1 fruit fly cellular context compared by ENCODE assay signal in the genomic region with DNA sequence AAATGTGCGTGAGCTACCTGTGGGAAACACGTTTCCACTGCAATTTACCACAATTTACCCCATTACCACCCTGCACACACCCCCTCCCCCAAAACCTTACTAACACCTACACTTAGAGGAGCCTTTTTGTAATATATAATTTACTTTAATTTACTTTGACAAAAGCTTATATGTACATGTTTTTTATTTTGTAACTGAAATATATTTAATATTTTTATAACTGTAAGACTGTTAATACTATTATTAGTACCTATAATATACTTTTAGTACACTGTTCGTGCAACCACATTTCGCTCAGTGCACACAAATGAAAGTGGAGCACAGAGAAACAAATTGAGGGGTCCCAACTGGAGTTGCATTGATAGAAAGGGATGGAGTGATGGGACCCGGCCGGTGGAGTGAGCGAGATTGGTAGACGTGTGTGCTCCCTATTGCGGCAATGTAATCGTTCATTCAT.
TF ChIP-seq lines count a peak whose summit lies in the region.

No protein-coding gene starts in this region.

TF ChIP-seq in whole organism, embryonic, 481 proteins besides CTCF, POLR2A, EP300 and RAD21 (continued from another document and continues in another):
- no peak for TF ChIP-seq lov (optimal IDR thresholded peaks at IDR 0.05; lab: Kevin White, UChicago)
- TF ChIP-seq lov (GFP tag; IDR thresholded peaks at IDR 0.05; lab: Robert Waterston, UW): peak; percentile 87
- no peak for TF ChIP-seq eyg (GFP tag; optimal IDR thresholded peaks at IDR 0.05; lab: Kevin White, UChicago)
- no peak for TF ChIP-seq CG17912 (GFP tag; optimal IDR thresholded peaks at IDR 0.05; lab: Kevin White, UChicago)
- peak; percentile 25 for TF ChIP-seq cato (GFP tag; optimal IDR thresholded peaks at IDR 0.05; lab: Kevin White, UChicago; ENCODE audit: borderline replicate concordance)
- no peak for TF ChIP-seq inv (GFP tag; IDR thresholded peaks at IDR 0.05; lab: Robert Waterston, UW; ENCODE audit: partially characterized antibody)
- peak; percentile 34 for TF ChIP-seq CG3065 (GFP tag; optimal IDR thresholded peaks at IDR 0.05; lab: Kevin White, UChicago)
- TF ChIP-seq Elba2 (GFP tag; optimal IDR thresholded peaks at IDR 0.05; lab: Kevin White, UChicago): no peak
- TF ChIP-seq CG31441 (GFP tag; IDR thresholded peaks at IDR 0.05; lab: Robert Waterston, UW): peak; percentile 95
- peak; percentile 34; the same call in 1 of the 2 replicates for TF ChIP-seq E2f2 (GFP tag; IDR thresholded peaks at IDR 0.05; lab: Robert Waterston, UW)
- peak; percentile 80 for TF ChIP-seq CG4707 (GFP tag; optimal IDR thresholded peaks at IDR 0.05; lab: Kevin White, UChicago)
- no peak for TF ChIP-seq emc (GFP tag; optimal IDR thresholded peaks at IDR 0.05; lab: Kevin White, UChicago)
- TF ChIP-seq PHDP (tag; optimal IDR thresholded peaks at IDR 0.05; lab: Kevin White, UChicago): peak; percentile 83
- TF ChIP-seq CrebB (tag; optimal IDR thresholded peaks at IDR 0.05; lab: Kevin White, UChicago): peak; percentile 42
- TF ChIP-seq bab2 (GFP tag; optimal IDR thresholded peaks at IDR 0.05; lab: Kevin White, UChicago): no peak
- TF ChIP-seq CG7271 (tag; optimal IDR thresholded peaks at IDR 0.05; lab: Kevin White, UChicago): peak; percentile 9
- TF ChIP-seq dan (GFP tag; IDR thresholded peaks at IDR 0.05; lab: Robert Waterston, UW): no peak
- no peak for TF ChIP-seq vfl (GFP tag; optimal IDR thresholded peaks at IDR 0.05; lab: Kevin White, UChicago)
- no peak for TF ChIP-seq Poxn (GFP tag; IDR thresholded peaks at IDR 0.05; lab: Robert Waterston, UW)
- peak; percentile 76 for TF ChIP-seq HHEX (GFP tag; optimal IDR thresholded peaks at IDR 0.05; lab: Kevin White, UChicago)
- peak; percentile 76 for TF ChIP-seq CG9437 (GFP tag; optimal IDR thresholded peaks at IDR 0.05; lab: Kevin White, UChicago)
- peak; percentile 56 for TF ChIP-seq CG10147 (GFP tag; optimal IDR thresholded peaks at IDR 0.05; lab: Kevin White, UChicago)
- TF ChIP-seq Hmr (GFP tag; optimal IDR thresholded peaks at IDR 0.05; lab: Kevin White, UChicago): peak; percentile 57
- TF ChIP-seq CG16813 (GFP tag; IDR thresholded peaks at IDR 0.05; lab: Robert Waterston, UW; ENCODE audit: partially characterized antibody): no peak
- peak; percentile 68 for TF ChIP-seq nom (GFP tag; optimal IDR thresholded peaks at IDR 0.05; lab: Kevin White, UChicago)
- TF ChIP-seq ind (GFP tag; optimal IDR thresholded peaks at IDR 0.05; lab: Kevin White, UChicago): peak; percentile 69
- peak; percentile 73 for TF ChIP-seq Six4 (GFP tag; optimal IDR thresholded peaks at IDR 0.05; lab: Kevin White, UChicago)
- TF ChIP-seq CG14710 (tag; optimal IDR thresholded peaks at IDR 0.05; lab: Kevin White, UChicago): peak; percentile 94
- TF ChIP-seq CG2129 (GFP tag; IDR thresholded peaks at IDR 0.05; lab: Robert Waterston, UW; ENCODE audit: partially characterized antibody): no peak
- peak in 1 of 2 experiments; percentile 88 for TF ChIP-seq Eip74EF (GFP tag; optimal IDR thresholded peaks at IDR 0.05; lab: Kevin White, UChicago)
- TF ChIP-seq CG32532 (GFP tag; IDR thresholded peaks at IDR 0.05; lab: Robert Waterston, UW): no peak
- peak; percentile 78; the same call in 2 of the 3 replicates for TF ChIP-seq CG34422 (GFP tag; IDR thresholded peaks at IDR 0.05; lab: Robert Waterston, UW)
- TF ChIP-seq hkb (optimal IDR thresholded peaks at IDR 0.05; lab: Kevin White, UChicago): no peak
- peak; percentile 72 for TF ChIP-seq hkb (GFP tag; IDR thresholded peaks at IDR 0.05; lab: Robert Waterston, UW)
- peak; percentile 75 for TF ChIP-seq ewg (GFP tag; optimal IDR thresholded peaks at IDR 0.05; lab: Kevin White, UChicago)
- no peak for TF ChIP-seq fd3F (GFP tag; optimal IDR thresholded peaks at IDR 0.05; lab: Kevin White, UChicago)
- TF ChIP-seq Rx (GFP tag; IDR thresholded peaks at IDR 0.05; lab: Robert Waterston, UW): 0 out of 2 replicates have a peak, but pooled peaks have one; percentile 35
- TF ChIP-seq CG11247 (GFP tag; IDR thresholded peaks at IDR 0.05; lab: Robert Waterston, UW): 0 out of 2 replicates have a peak, but pooled peaks have one; percentile 35
- TF ChIP-seq CG1233 (GFP tag; optimal IDR thresholded peaks at IDR 0.05; lab: Kevin White, UChicago): peak; percentile 81
- TF ChIP-seq h (optimal IDR thresholded peaks at IDR 0.05; lab: Kevin White, UChicago): no peak
- TF ChIP-seq Neu2 (GFP tag; optimal IDR thresholded peaks at IDR 0.05; lab: Kevin White, UChicago; ENCODE audit: borderline replicate concordance): no peak
- TF ChIP-seq Optix (GFP tag; IDR thresholded peaks at IDR 0.05; lab: Robert Waterston, UW): peak; percentile 36; the same call in 1 of the 3 replicates
- peak; percentile 88 for TF ChIP-seq ATbp (GFP tag; optimal IDR thresholded peaks at IDR 0.05; lab: Kevin White, UChicago)
- peak; percentile 90 for TF ChIP-seq unpg (GFP tag; optimal IDR thresholded peaks at IDR 0.05; lab: Kevin White, UChicago)
- TF ChIP-seq Sin3A (optimal IDR thresholded peaks at IDR 0.05; lab: Kevin White, UChicago): no peak
- peak; percentile 89 for TF ChIP-seq CG10267 (tag; optimal IDR thresholded peaks at IDR 0.05; lab: Kevin White, UChicago)
- peak; percentile 67; the same call in 1 of the 2 replicates for TF ChIP-seq Drgx (GFP tag; IDR thresholded peaks at IDR 0.05; lab: Robert Waterston, UW)
- no peak for TF ChIP-seq chinmo (GFP tag; IDR thresholded peaks at IDR 0.05; lab: Robert Waterston, UW; ENCODE audit: partially characterized antibody)
- peak; percentile 35; the same call in 1 of the 3 replicates for TF ChIP-seq CG14050 (GFP tag; IDR thresholded peaks at IDR 0.05; lab: Robert Waterston, UW)
- TF ChIP-seq CG6689 (GFP tag; IDR thresholded peaks at IDR 0.05; lab: Robert Waterston, UW): peak; percentile 91
- TF ChIP-seq CG1602 (GFP tag; optimal IDR thresholded peaks at IDR 0.05; lab: Kevin White, UChicago): peak; percentile 72
- TF ChIP-seq gce (GFP tag; IDR thresholded peaks at IDR 0.05; lab: Robert Waterston, UW): peak; percentile 52; the same call in 1 of the 3 replicates
- TF ChIP-seq lmd (GFP tag; IDR thresholded peaks at IDR 0.05; lab: Robert Waterston, UW): peak; percentile 75
- peak; percentile 91 for TF ChIP-seq CoRest (tag; optimal IDR thresholded peaks at IDR 0.05; lab: Kevin White, UChicago)
- TF ChIP-seq fu2 (GFP tag; optimal IDR thresholded peaks at IDR 0.05; lab: Kevin White, UChicago): no peak
- peak; percentile 47 for TF ChIP-seq CG12219 (GFP tag; optimal IDR thresholded peaks at IDR 0.05; lab: Kevin White, UChicago)
- TF ChIP-seq CG15011 (GFP tag; optimal IDR thresholded peaks at IDR 0.05; lab: Kevin White, UChicago): peak; percentile 37
- peak; percentile 58 for TF ChIP-seq NfI (GFP tag; optimal IDR thresholded peaks at IDR 0.05; lab: Kevin White, UChicago)
- TF ChIP-seq trem (tag; optimal IDR thresholded peaks at IDR 0.05; lab: Kevin White, UChicago): peak; percentile 93
- TF ChIP-seq CG3163 (GFP tag; optimal IDR thresholded peaks at IDR 0.05; lab: Kevin White, UChicago): no peak
- no peak for TF ChIP-seq Bgb (GFP tag; IDR thresholded peaks at IDR 0.05; lab: Robert Waterston, UW; ENCODE audit: partially characterized antibody)
- peak; percentile 59 for TF ChIP-seq ap (GFP tag; IDR thresholded peaks at IDR 0.05; lab: Robert Waterston, UW)
- TF ChIP-seq Sry-δ (GFP tag; optimal IDR thresholded peaks at IDR 0.05; lab: Kevin White, UChicago): no peak
- no peak for TF ChIP-seq CG4854 (GFP tag; optimal IDR thresholded peaks at IDR 0.05; lab: Kevin White, UChicago)
- no peak for TF ChIP-seq Trl (optimal IDR thresholded peaks at IDR 0.05; lab: Kevin White, UChicago)
- no peak for TF ChIP-seq Trl (GFP tag; optimal IDR thresholded peaks at IDR 0.05; lab: Kevin White, UChicago)
- TF ChIP-seq CG6765 (GFP tag; optimal IDR thresholded peaks at IDR 0.05; lab: Kevin White, UChicago): peak; percentile 2
- TF ChIP-seq HmgZ (tag; optimal IDR thresholded peaks at IDR 0.05; lab: Kevin White, UChicago): no peak
- TF ChIP-seq sens (GFP tag; lab: Kevin White, UChicago): peak; percentile 88
- TF ChIP-seq CG11723 (GFP tag; optimal IDR thresholded peaks at IDR 0.05; lab: Kevin White, UChicago): peak; percentile 59
- peak; percentile 69 for TF ChIP-seq psq (GFP tag; optimal IDR thresholded peaks at IDR 0.05; lab: Kevin White, UChicago)
- no peak for TF ChIP-seq sima (GFP tag; optimal IDR thresholded peaks at IDR 0.05; lab: Kevin White, UChicago)
- TF ChIP-seq CG1529 (GFP tag; optimal IDR thresholded peaks at IDR 0.05; lab: Kevin White, UChicago): peak; percentile 77
- no peak for TF ChIP-seq CG34224 (GFP tag; IDR thresholded peaks at IDR 0.05; lab: Robert Waterston, UW; ENCODE audit: partially characterized antibody)
- TF ChIP-seq tap (tag; optimal IDR thresholded peaks at IDR 0.05; lab: Kevin White, UChicago): peak; percentile 84
- TF ChIP-seq CG15073 (GFP tag; optimal IDR thresholded peaks at IDR 0.05; lab: Kevin White, UChicago): no peak
- TF ChIP-seq CG5953 (GFP tag; IDR thresholded peaks at IDR 0.05; lab: Robert Waterston, UW): peak; percentile 53; the same call in 1 of the 2 replicates
- TF ChIP-seq Side (GFP tag; optimal IDR thresholded peaks at IDR 0.05; lab: Kevin White, UChicago): no peak
- TF ChIP-seq slou (GFP tag; optimal IDR thresholded peaks at IDR 0.05; lab: Kevin White, UChicago): no peak
- peak; percentile 93 for TF ChIP-seq Sox102F (GFP tag; optimal IDR thresholded peaks at IDR 0.05; lab: Kevin White, UChicago)
- peak in 1 of 2 experiments; percentile 67 for TF ChIP-seq dpn (GFP tag; optimal IDR thresholded peaks at IDR 0.05; lab: Kevin White, UChicago)
- peak; percentile 36; the same call in 1 of the 2 replicates for TF ChIP-seq CG3847 (GFP tag; IDR thresholded peaks at IDR 0.05; lab: Robert Waterston, UW)
- peak; percentile 92 for TF ChIP-seq gcm (GFP tag; optimal IDR thresholded peaks at IDR 0.05; lab: Kevin White, UChicago)
- peak; percentile 91 for TF ChIP-seq CG17359 (tag; optimal IDR thresholded peaks at IDR 0.05; lab: Kevin White, UChicago)
- no peak for TF ChIP-seq NC2α (GFP tag; optimal IDR thresholded peaks at IDR 0.05; lab: Kevin White, UChicago)
- TF ChIP-seq D19B (GFP tag; optimal IDR thresholded peaks at IDR 0.05; lab: Kevin White, UChicago): no peak
- no peak for TF ChIP-seq eve (GFP tag; optimal IDR thresholded peaks at IDR 0.05; lab: Kevin White, UChicago)
- TF ChIP-seq crol (GFP tag; IDR thresholded peaks at IDR 0.05; lab: Robert Waterston, UW): peak; percentile 76
- peak; percentile 44 for TF ChIP-seq CG1603 (tag; optimal IDR thresholded peaks at IDR 0.05; lab: Kevin White, UChicago)
- peak; percentile 71 for TF ChIP-seq Fer1 (GFP tag; optimal IDR thresholded peaks at IDR 0.05; lab: Kevin White, UChicago)
- peak; percentile 82 for TF ChIP-seq tgo (GFP tag; IDR thresholded peaks at IDR 0.05; lab: Robert Waterston, UW)
- TF ChIP-seq CG7556 (GFP tag; optimal IDR thresholded peaks at IDR 0.05; lab: Kevin White, UChicago): peak; percentile 89
- no peak for TF ChIP-seq da (GFP tag; optimal IDR thresholded peaks at IDR 0.05; lab: Kevin White, UChicago)
- no peak for TF ChIP-seq ERR (GFP tag; optimal IDR thresholded peaks at IDR 0.05; lab: Kevin White, UChicago)
- TF ChIP-seq CG13296 (GFP tag; optimal IDR thresholded peaks at IDR 0.05; lab: Kevin White, UChicago): no peak
- TF ChIP-seq HLH3B (GFP tag; IDR thresholded peaks at IDR 0.05; lab: Robert Waterston, UW): peak; percentile 81
- TF ChIP-seq gt (GFP tag; IDR thresholded peaks at IDR 0.05; lab: Robert Waterston, UW): no peak
- no peak for TF ChIP-seq vnd (GFP tag; IDR thresholded peaks at IDR 0.05; lab: Robert Waterston, UW; ENCODE audit: partially characterized antibody)
- TF ChIP-seq hb (GFP tag; IDR thresholded peaks at IDR 0.05; lab: Robert Waterston, UW; ENCODE audit: partially characterized antibody): no peak
- TF ChIP-seq hth (optimal IDR thresholded peaks at IDR 0.05; lab: Kevin White, UChicago): no peak
- TF ChIP-seq tup (GFP tag; optimal IDR thresholded peaks at IDR 0.05; lab: Kevin White, UChicago): no peak
- TF ChIP-seq ato (GFP tag; IDR thresholded peaks at IDR 0.05; lab: Robert Waterston, UW; ENCODE audit: partially characterized antibody): no peak
- peak; percentile 61 for TF ChIP-seq CG5180 (GFP tag; optimal IDR thresholded peaks at IDR 0.05; lab: Kevin White, UChicago)
- TF ChIP-seq Adf1 (GFP tag; IDR thresholded peaks at IDR 0.05; lab: Robert Waterston, UW): no peak
- TF ChIP-seq Atf6 (GFP tag; IDR thresholded peaks at IDR 0.05; lab: Robert Waterston, UW): peak; percentile 64
- TF ChIP-seq CG15514 (GFP tag; optimal IDR thresholded peaks at IDR 0.05; lab: Kevin White, UChicago): peak; percentile 6
- peak; percentile 87 for TF ChIP-seq CG9727 (GFP tag; optimal IDR thresholded peaks at IDR 0.05; lab: Kevin White, UChicago)
- TF ChIP-seq CG14860 (GFP tag; IDR thresholded peaks at IDR 0.05; lab: Robert Waterston, UW; ENCODE audit: partially characterized antibody): no peak
- TF ChIP-seq zen2 (GFP tag; IDR thresholded peaks at IDR 0.05; lab: Robert Waterston, UW; ENCODE audit: partially characterized antibody): no peak
- TF ChIP-seq CG3995 (GFP tag; optimal IDR thresholded peaks at IDR 0.05; lab: Kevin White, UChicago): no peak
- no peak for TF ChIP-seq gsb (GFP tag; IDR thresholded peaks at IDR 0.05; lab: Robert Waterston, UW)
- peak; percentile 58 for TF ChIP-seq CG6683 (GFP tag; optimal IDR thresholded peaks at IDR 0.05; lab: Kevin White, UChicago)
- TF ChIP-seq NK7.1 (GFP tag; optimal IDR thresholded peaks at IDR 0.05; lab: Kevin White, UChicago): no peak
- no peak for TF ChIP-seq cas (GFP tag; IDR thresholded peaks at IDR 0.05; lab: Robert Waterston, UW)
- TF ChIP-seq Bteb2 (GFP tag; optimal IDR thresholded peaks at IDR 0.05; lab: Kevin White, UChicago): no peak
- TF ChIP-seq CG13894 (tag; optimal IDR thresholded peaks at IDR 0.05; lab: Kevin White, UChicago): no peak
- TF ChIP-seq Atf-2 (GFP tag; optimal IDR thresholded peaks at IDR 0.05; lab: Kevin White, UChicago): no peak
- TF ChIP-seq Fer2 (tag; optimal IDR thresholded peaks at IDR 0.05; lab: Kevin White, UChicago): peak; percentile 41
- TF ChIP-seq Hr3 (GFP tag; optimal IDR thresholded peaks at IDR 0.05; lab: Kevin White, UChicago): peak; percentile 88
- TF ChIP-seq Oli (tag; optimal IDR thresholded peaks at IDR 0.05; lab: Kevin White, UChicago): peak; percentile 89
- TF ChIP-seq CG10959 (GFP tag; IDR thresholded peaks at IDR 0.05; lab: Robert Waterston, UW): peak; percentile 71
- TF ChIP-seq MESR4 (GFP tag; optimal IDR thresholded peaks at IDR 0.05; lab: Kevin White, UChicago): peak; percentile 9
- TF ChIP-seq CG11093 (GFP tag; IDR thresholded peaks at IDR 0.05; lab: Robert Waterston, UW): no peak; the same call in 2 of the 3 replicates
- TF ChIP-seq GATAe (GFP tag; conservative IDR thresholded peaks at IDR 0.05; lab: Robert Waterston, UW): no peak
- peak; percentile 88 for TF ChIP-seq grau (tag; optimal IDR thresholded peaks at IDR 0.05; lab: Kevin White, UChicago)
